Worm (Caenorhabditis elegans): ENCODE data around the gene rgs-7.
A peak's percentile ranks its signal among the peaks of the same experiment; 100 is the strongest.

Gene rgs-7

ce11 chrX:3596303-3596772 is 54.0 kb downstream of the rgs-7 start, which contains the start of gene T27A10.6:
TSS of gene T27A10.6 (minus strand) at chrX:3596353.
- TF ChIP-seq tra-4 (tag; optimal IDR thresholded peaks at IDR 0.05) (no peak), tbx-37 (GFP tag; conservative IDR thresholded peaks at IDR 0.05) (no peak), sea-1 (GFP tag; conservative IDR thresholded peaks at IDR 0.05) (no peak), tbx-11 (GFP tag; IDR thresholded peaks at IDR 0.05) (no peak), ama-1 (optimal IDR thresholded peaks at IDR 0.05) (no peak), hmg-4 (GFP tag; optimal IDR thresholded peaks at IDR 0.05) (no peak), scrt-1 (GFP tag; IDR thresholded peaks at IDR 0.05) (no peak), B0310.2 (tag; optimal IDR thresholded peaks at IDR 0.05) (no peak), aly-1 (tag; optimal IDR thresholded peaks at IDR 0.05) (no peak), ceh-13 (GFP tag; optimal IDR thresholded peaks at IDR 0.05) (no peak), ceh-36 (tag; optimal IDR thresholded peaks at IDR 0.05) (no peak), pes-1 (GFP tag; IDR thresholded peaks at IDR 0.05) (no peak), hmbx-1 (tag; optimal IDR thresholded peaks at IDR 0.05) (no peak), hnd-1 (tag; optimal IDR thresholded peaks at IDR 0.05) (no peak), flt-1 (GFP tag; IDR thresholded peaks at IDR 0.05) (no peak), F13C5.2 (tag; optimal IDR thresholded peaks at IDR 0.05) (no peak), ets-7 (tag; optimal IDR thresholded peaks at IDR 0.05) (no peak)

- no peak for TF ChIP-seq ceh-36 (tag; optimal IDR thresholded peaks at IDR 0.05)
- no peak for TF ChIP-seq ceh-13 (GFP tag; optimal IDR thresholded peaks at IDR 0.05)
- TF ChIP-seq flt-1 (GFP tag; IDR thresholded peaks at IDR 0.05): no peak
- TF ChIP-seq ama-1 (optimal IDR thresholded peaks at IDR 0.05): no peak
- no peak for TF ChIP-seq tbx-11 (GFP tag; IDR thresholded peaks at IDR 0.05)
These were observed 54.6 kb downstream of the rgs-7 start for ce11 chrX:3596967-3597366.

DNA sequence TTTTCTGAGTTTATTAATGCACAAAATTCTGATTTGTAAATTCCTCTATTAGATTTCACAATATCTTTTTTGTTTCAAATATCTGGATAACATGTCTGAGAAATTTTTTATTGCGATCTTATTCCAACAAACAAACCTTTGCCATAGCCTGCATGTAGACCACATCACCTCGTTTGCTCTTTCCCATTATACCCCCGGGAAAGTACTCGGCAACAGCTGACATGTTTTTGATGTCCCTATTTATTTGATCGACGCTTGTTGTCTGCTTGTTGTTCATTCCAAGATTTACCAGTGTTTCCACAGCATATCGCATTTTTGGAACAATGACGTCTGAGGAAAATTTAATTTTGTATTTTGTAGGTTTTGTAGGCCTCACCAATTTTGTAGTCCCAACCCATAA is 57.5 kb downstream of the rgs-7 start:
- TF ChIP-seq pes-1 (GFP tag; IDR thresholded peaks at IDR 0.05) (no peak), tbx-11 (GFP tag; IDR thresholded peaks at IDR 0.05) (no peak), tra-4 (tag; optimal IDR thresholded peaks at IDR 0.05) (no peak), scrt-1 (GFP tag; IDR thresholded peaks at IDR 0.05) (no peak), hnd-1 (tag; optimal IDR thresholded peaks at IDR 0.05) (no peak), tbx-37 (GFP tag; conservative IDR thresholded peaks at IDR 0.05) (no peak), ama-1 (optimal IDR thresholded peaks at IDR 0.05) (no peak)

ce11 chrX:3600390-3600789 is 58.0 kb downstream of the rgs-7 start, which contains the start of gene cgr-1:
TSS of gene cgr-1 (minus strand) at chrX:3600457.
- TF ChIP-seq ets-7 (tag; optimal IDR thresholded peaks at IDR 0.05) (no peak), hmbx-1 (tag; optimal IDR thresholded peaks at IDR 0.05) (no peak), tbx-37 (GFP tag; conservative IDR thresholded peaks at IDR 0.05) (no peak)

DNA sequence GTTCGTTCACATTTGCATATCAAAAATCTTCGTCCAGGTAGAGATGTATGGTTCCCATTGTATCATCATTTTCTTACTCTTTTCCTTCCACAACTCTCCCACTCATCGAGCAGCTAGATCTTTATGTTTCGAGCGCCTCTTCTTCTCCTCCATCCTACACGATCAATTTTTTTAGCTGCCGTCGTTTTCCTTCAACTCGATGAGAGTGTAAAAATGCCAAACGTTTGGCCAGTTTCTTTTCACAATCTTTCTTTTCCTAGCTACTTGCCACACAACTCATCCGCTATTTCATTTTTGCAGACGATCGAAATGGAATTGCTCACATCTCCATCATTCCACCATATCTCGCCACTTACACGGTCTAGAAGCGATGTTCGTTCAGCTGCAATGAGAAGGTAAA is 59.2 kb downstream of the rgs-7 start, which contains the start of gene C18B2.3:
C18B2.3 (plus strand) TSS at position 301 of the 400 bp plus-strand sequence.
- TF ChIP-seq tra-4 (tag; optimal IDR thresholded peaks at IDR 0.05) (no peak), B0310.2 (tag; optimal IDR thresholded peaks at IDR 0.05) (no peak), tbx-37 (GFP tag; conservative IDR thresholded peaks at IDR 0.05) (no peak), hmg-4 (GFP tag; optimal IDR thresholded peaks at IDR 0.05) (no peak), hnd-1 (tag; optimal IDR thresholded peaks at IDR 0.05) (no peak), pes-1 (GFP tag; IDR thresholded peaks at IDR 0.05) (no peak), ceh-36 (tag; optimal IDR thresholded peaks at IDR 0.05) (no peak), flt-1 (GFP tag; IDR thresholded peaks at IDR 0.05) (no peak), F13C5.2 (tag; optimal IDR thresholded peaks at IDR 0.05) (no peak), sea-1 (GFP tag; conservative IDR thresholded peaks at IDR 0.05) (no peak), aly-1 (tag; optimal IDR thresholded peaks at IDR 0.05) (no peak), hmbx-1 (tag; optimal IDR thresholded peaks at IDR 0.05) (no peak)

DNA sequence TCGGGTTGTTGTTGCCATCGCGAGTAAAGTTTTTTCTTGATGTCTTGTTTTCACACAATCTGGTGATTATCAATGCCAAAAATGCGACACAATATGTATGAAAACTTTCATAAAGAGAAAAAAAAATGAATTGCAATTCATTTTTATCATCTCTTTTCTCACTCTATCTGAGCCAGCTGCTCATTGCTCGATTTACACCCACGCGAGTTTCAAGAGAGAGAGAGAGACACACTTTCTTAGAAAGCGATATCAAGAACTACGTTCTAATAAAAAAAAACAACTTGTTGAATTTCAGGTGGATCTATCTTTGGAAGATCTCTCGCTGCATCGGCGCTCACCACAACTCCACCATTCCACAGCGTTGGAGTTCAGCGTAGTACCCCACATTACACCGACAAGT is 60.3 kb downstream of the rgs-7 start:
- no peak for TF ChIP-seq flt-1 (GFP tag; IDR thresholded peaks at IDR 0.05)
- TF ChIP-seq F13C5.2 (tag; optimal IDR thresholded peaks at IDR 0.05): no peak
- TF ChIP-seq sea-1 (GFP tag; conservative IDR thresholded peaks at IDR 0.05): no peak
- TF ChIP-seq ceh-13 (GFP tag; optimal IDR thresholded peaks at IDR 0.05): no peak
- TF ChIP-seq tra-4 (tag; optimal IDR thresholded peaks at IDR 0.05): no peak
- no peak for TF ChIP-seq tbx-37 (GFP tag; conservative IDR thresholded peaks at IDR 0.05)
- TF ChIP-seq ceh-36 (tag; optimal IDR thresholded peaks at IDR 0.05): no peak
- TF ChIP-seq pes-1 (GFP tag; IDR thresholded peaks at IDR 0.05): no peak
- no peak for TF ChIP-seq hnd-1 (tag; optimal IDR thresholded peaks at IDR 0.05)
- no peak for TF ChIP-seq ets-7 (tag; optimal IDR thresholded peaks at IDR 0.05)
- no peak for TF ChIP-seq tbx-11 (GFP tag; IDR thresholded peaks at IDR 0.05)
- no peak for TF ChIP-seq B0310.2 (tag; optimal IDR thresholded peaks at IDR 0.05)
- no peak for TF ChIP-seq hmbx-1 (tag; optimal IDR thresholded peaks at IDR 0.05)
- no peak for TF ChIP-seq scrt-1 (GFP tag; IDR thresholded peaks at IDR 0.05)

DNA sequence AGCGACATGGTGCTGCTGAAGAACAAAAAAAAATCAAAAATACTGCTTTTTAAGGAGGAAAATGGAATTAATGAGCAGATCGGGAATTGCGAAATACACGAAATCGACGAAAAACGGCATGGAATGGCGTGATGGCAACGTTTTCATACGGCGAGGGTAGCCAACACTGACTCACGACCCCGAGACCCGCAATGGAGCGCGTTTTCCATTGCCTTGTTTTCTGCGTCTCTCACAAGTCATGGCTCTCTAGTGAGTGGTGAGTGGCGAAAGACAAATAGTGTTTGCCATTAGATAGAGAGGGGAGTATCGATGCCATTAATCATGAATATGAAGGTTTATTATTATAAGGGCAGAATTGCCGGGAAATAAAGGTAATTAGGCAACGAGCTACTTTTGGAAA is 63.4 kb downstream of the rgs-7 start, which contains the start of gene C18B2.4:
C18B2.4 (minus strand) TSS at position 15 of the 400 bp plus-strand sequence.
- TF ChIP-seq hnd-1 (tag; optimal IDR thresholded peaks at IDR 0.05): no peak
- 0 out of 2 replicates have a peak, but pooled peaks have one; percentile 14 for TF ChIP-seq tbx-37 (GFP tag; conservative IDR thresholded peaks at IDR 0.05)
- no peak for TF ChIP-seq B0310.2 (tag; optimal IDR thresholded peaks at IDR 0.05)
- peak; percentile 7 for TF ChIP-seq F13C5.2 (tag; optimal IDR thresholded peaks at IDR 0.05)
- no peak; the same call in 1 of the 2 replicates for TF ChIP-seq flt-1 (GFP tag; IDR thresholded peaks at IDR 0.05)
- TF ChIP-seq tra-4 (tag; optimal IDR thresholded peaks at IDR 0.05): no peak
- no peak for TF ChIP-seq ets-7 (tag; optimal IDR thresholded peaks at IDR 0.05)
- no peak for TF ChIP-seq scrt-1 (GFP tag; IDR thresholded peaks at IDR 0.05)
- TF ChIP-seq hmbx-1 (tag; optimal IDR thresholded peaks at IDR 0.05): no peak
- TF ChIP-seq hmg-4 (GFP tag; optimal IDR thresholded peaks at IDR 0.05): peak; percentile 39
- TF ChIP-seq sea-1 (GFP tag; conservative IDR thresholded peaks at IDR 0.05): no peak
- TF ChIP-seq ama-1 (optimal IDR thresholded peaks at IDR 0.05): no peak
- no peak for TF ChIP-seq pes-1 (GFP tag; IDR thresholded peaks at IDR 0.05)
- no peak for TF ChIP-seq tbx-11 (GFP tag; IDR thresholded peaks at IDR 0.05)
- no peak for TF ChIP-seq ceh-36 (tag; optimal IDR thresholded peaks at IDR 0.05)
- TF ChIP-seq aly-1 (tag; optimal IDR thresholded peaks at IDR 0.05): no peak
- TF ChIP-seq ceh-13 (GFP tag; optimal IDR thresholded peaks at IDR 0.05): no peak

All from whole organism, early embryonic.